Worm (Caenorhabditis elegans) whole organism, early embryonic: ENCODE results near the gene irld-51.

Source experiments
- ama-1 ChIP-seq: fragments of 150-350 bp; optimal IDR thresholded peaks from 2 replicates; lab custom pipeline; 2014
- pes-1 ChIP-seq: fragments of 200-800 bp; sonication (Bioruptor generic); IDR thresholded peaks from 2 replicates; pipeline ENCODE4 v1.3.6; 2022; ENCODE audit warnings: missing genetic modification reagents, missing genetic modification characterization, missing compliant biosample characterization

ce11 chrII:2975561-2976230 lies 23.2 kb upstream of the irld-51 start:
- TF ChIP-seq pes-1 = no peak
- TF ChIP-seq ama-1 (lab: Kevin White, UChicago) = no peak
